Fruit fly (Drosophila melanogaster) whole organism, adult: ENCODE results near the gene toc.

Source experiments
- CG11617 ChIP-seq: fragments of 200-800 bp; sonication (Bioruptor generic); optimal IDR thresholded peaks from 2 replicates; lab custom pipeline; 2017; ENCODE audit warnings: mild to moderate bottlenecking, missing biosample characterization, missing genetic modification reagents, missing genetic modification characterization
- CG12768 ChIP-seq: fragments of 200-800 bp; sonication (Bioruptor generic); optimal IDR thresholded peaks from 2 replicates; lab custom pipeline; 2017; ENCODE audit warnings: missing biosample characterization, missing genetic modification characterization, mild to moderate bottlenecking, moderate library complexity, missing genetic modification reagents
- CG14711 ChIP-seq: fragments of 200-800 bp; sonication (Bioruptor generic); optimal IDR thresholded peaks from 2 replicates; lab custom pipeline; 2018; ENCODE audit warnings: missing biosample characterization, mild to moderate bottlenecking, missing genetic modification characterization, moderate library complexity
- CG1620 ChIP-seq: fragments of 200-800 bp; sonication (Bioruptor generic); optimal IDR thresholded peaks from 2 replicates; lab custom pipeline; 2016; ENCODE audit warnings: missing biosample characterization, missing genetic modification characterization
- CG33017 ChIP-seq: fragments of 200-800 bp; sonication (Bioruptor generic); optimal IDR thresholded peaks from 2 replicates; lab custom pipeline; 2018; ENCODE audit warnings: missing biosample characterization, mild to moderate bottlenecking, missing genetic modification characterization, moderate library complexity
- CG5204 ChIP-seq: fragments of 200-800 bp; sonication (Bioruptor generic); optimal IDR thresholded peaks from 2 replicates; lab custom pipeline; 2016; ENCODE audit warnings: missing biosample characterization, missing genetic modification characterization
- CG7045 ChIP-seq: fragments of 200-800 bp; sonication (Bioruptor generic); optimal IDR thresholded peaks from 2 replicates; lab custom pipeline; 2017; ENCODE audit warnings: missing biosample characterization, mild to moderate bottlenecking, missing genetic modification characterization
- CG7101 ChIP-seq: fragments of 200-800 bp; sonication (Bioruptor generic); optimal IDR thresholded peaks from 2 replicates; lab custom pipeline; 2018; ENCODE audit warnings: missing biosample characterization, mild to moderate bottlenecking, missing genetic modification characterization, moderate library complexity
- Clk ChIP-seq: fragments of 200-800 bp; sonication (Bioruptor generic); optimal IDR thresholded peaks from 2 replicates; lab custom pipeline; 2017; ENCODE audit warnings: missing biosample characterization, missing genetic modification characterization
- Crg-1 ChIP-seq: fragments of 200-800 bp; sonication (Bioruptor generic); optimal IDR thresholded peaks from 2 replicates; lab custom pipeline; 2016; ENCODE audit warnings: missing biosample characterization, missing genetic modification characterization
- Hr96 ChIP-seq: fragments of 200-800 bp; sonication (Bioruptor generic); optimal IDR thresholded peaks from 2 replicates; lab custom pipeline; 2016; ENCODE audit warnings: missing biosample characterization, missing genetic modification characterization
- Mnt ChIP-seq: fragments of 200-800 bp; sonication (Bioruptor generic); optimal IDR thresholded peaks from 2 replicates; lab custom pipeline; 2016; ENCODE audit warnings: missing biosample characterization, mild to moderate bottlenecking, missing genetic modification characterization
- bab1 ChIP-seq: fragments of 200-800 bp; sonication (Bioruptor generic); optimal IDR thresholded peaks from 3 replicates; lab custom pipeline; 2019; ENCODE audit warnings: missing biosample characterization, mild to moderate bottlenecking, missing genetic modification characterization, moderate library complexity
- cic ChIP-seq: fragments of 200-800 bp; sonication (Bioruptor generic); optimal IDR thresholded peaks from 2 replicates; lab custom pipeline; 2017; ENCODE audit warnings: missing biosample characterization, mild to moderate bottlenecking, missing genetic modification characterization, moderate library complexity
- cnc ChIP-seq, 2 experiments: fragments of >200 bp; optimal IDR thresholded peaks; 2 replicates each; lab custom pipeline; 2017
- kay ChIP-seq: fragments of 200-800 bp; sonication (Bioruptor generic); peaks from one replicate; lab custom pipeline; 2016; ENCODE audit warnings: missing biosample characterization, missing genetic modification characterization, borderline replicate concordance
- ovo ChIP-seq: fragments of 200-800 bp; sonication (Bioruptor generic); optimal IDR thresholded peaks from 2 replicates; lab custom pipeline; 2016; ENCODE audit warnings: missing biosample characterization, missing genetic modification characterization
- pad ChIP-seq: fragments of 200-800 bp; sonication (Bioruptor generic); optimal IDR thresholded peaks from 3 replicates; lab custom pipeline; 2017; ENCODE audit warnings: missing biosample characterization, missing genetic modification characterization, mild to moderate bottlenecking, moderate library complexity, missing genetic modification reagents
- tj ChIP-seq: fragments of 200-800 bp; sonication (Bioruptor generic); optimal IDR thresholded peaks from 3 replicates; lab custom pipeline; 2017; ENCODE audit warnings: missing biosample characterization, mild to moderate bottlenecking, missing genetic modification characterization, moderate library complexity
- toe ChIP-seq: fragments of 200-800 bp; sonication (Bioruptor generic); optimal IDR thresholded peaks from 2 replicates; lab custom pipeline; 2016; ENCODE audit warnings: missing biosample characterization, missing genetic modification characterization

toc gene

dm6 chr2L:3030350-3030749, 114.2 kb downstream of the toc start, which contains the start of gene GABPI:
Gene GABPI (plus strand): TSS chr2L:3030539.
- TF ChIP-seq CG12768 (peak; percentile 7), CG33017 (no peak), Mnt (GFP tag; lab: Kevin White, UChicago) (peak; percentile 8), cnc (optimal IDR thresholded peaks at IDR 0.05; lab: Kevin White, UChicago) (no peak), bab1 (GFP tag; lab: Kevin White, UChicago) (peak; percentile 56), Hr96 (no peak), toe (no peak), Clk (no peak), CG7101 (tag; lab: Kevin White, UChicago) (peak; percentile 27), ovo (GFP tag; lab: Kevin White, UChicago) (peak; percentile 29), CG5204 (GFP tag; lab: Kevin White, UChicago) (no peak), CG7045 (GFP tag; lab: Kevin White, UChicago) (no peak), kay (no peak), Crg-1 (GFP tag; lab: Kevin White, UChicago) (peak; percentile 65), CG14711 (no peak), CG11617 (GFP tag; lab: Kevin White, UChicago) (peak; percentile 1), CG1620 (GFP tag; lab: Kevin White, UChicago) (no peak), tj (GFP tag; lab: Kevin White, UChicago) (no peak), pad (GFP tag; lab: Kevin White, UChicago) (no peak), cic (GFP tag; lab: Kevin White, UChicago) (no peak)

dm6 chr2L:3029012-3029411, 115.6 kb downstream of the toc start, which contains the start of the genes Sf3b2 and CG17219:
Gene Sf3b2 (minus strand): TSS chr2L:3029168.
Gene CG17219 (plus strand): TSS chr2L:3029253.
- peak; percentile 57 for TF ChIP-seq Mnt (GFP tag; lab: Kevin White, UChicago)
- TF ChIP-seq bab1 (GFP tag; lab: Kevin White, UChicago) = peak; percentile 59
- no peak for TF ChIP-seq Clk
- TF ChIP-seq CG7045 (GFP tag; lab: Kevin White, UChicago) = no peak
- TF ChIP-seq CG7101 (tag; lab: Kevin White, UChicago) = no peak
- no peak for TF ChIP-seq CG33017
- TF ChIP-seq CG5204 (GFP tag; lab: Kevin White, UChicago) = no peak
- no peak for TF ChIP-seq cic (GFP tag; lab: Kevin White, UChicago)
- no peak for TF ChIP-seq CG12768
- no peak for TF ChIP-seq Crg-1 (GFP tag; lab: Kevin White, UChicago)

- peak; percentile 16 for TF ChIP-seq bab1 (GFP tag; lab: Kevin White, UChicago)
- TF ChIP-seq Mnt (GFP tag; lab: Kevin White, UChicago) = peak; percentile 31
- peak; percentile 18 for TF ChIP-seq CG14711
- no peak for TF ChIP-seq ovo (GFP tag; lab: Kevin White, UChicago)
These were observed 121.6 kb downstream of the toc start, which contains the start of the genes alpha4GT1 and Prp40 for dm6 chr2L:3022986-3023385. Gene alpha4GT1 (minus strand): TSS chr2L:3023141. Gene Prp40 (plus strand): TSS chr2L:3023226.
